Worm (Caenorhabditis elegans) whole organism, late embryonic: ENCODE results near the gene nduv-3.
"Not testable (repeated sequence)": the region's sequence is repeated elsewhere in the genome, so short reads cannot be mapped to it uniquely, and the experiment has no call there.

ENCODE experiments used
- F13H6.1 ChIP-seq: sonication (generic microtip); optimal IDR thresholded peaks from 2 replicates; lab custom pipeline; 2016; ENCODE audit warnings: missing genetic modification characterization, missing compliant biosample characterization
- ceh-24 ChIP-seq: sonication (generic microtip); optimal IDR thresholded peaks from 2 replicates; lab custom pipeline; 2016; ENCODE audit warnings: mild to moderate bottlenecking, missing genetic modification characterization, missing compliant biosample characterization
- ceh-6 ChIP-seq: fragments of 200-800 bp; sonication (Bioruptor generic); optimal IDR thresholded peaks from 2 replicates; lab custom pipeline; 2018; ENCODE audit warnings: mild to moderate bottlenecking, missing genetic modification characterization, missing compliant biosample characterization
- dmd-4 ChIP-seq: sonication (generic microtip); optimal IDR thresholded peaks from 2 replicates; lab custom pipeline; 2016; ENCODE audit warnings: borderline replicate concordance, missing genetic modification characterization, missing compliant biosample characterization
- elt-2 ChIP-seq: sonication (generic microtip); optimal IDR thresholded peaks from 2 replicates; lab custom pipeline; 2016; ENCODE audit warnings: missing genetic modification reagents, missing genetic modification characterization, missing compliant biosample characterization
- fkh-10 ChIP-seq: fragments of 150-350 bp; optimal IDR thresholded peaks from 2 replicates; lab custom pipeline; 2014; ENCODE audit warnings: missing biosample characterization, missing genetic modification reagents, missing genetic modification characterization
- hlh-8 ChIP-seq: sonication (generic microtip); optimal IDR thresholded peaks from 2 replicates; lab custom pipeline; 2016; ENCODE audit warnings: missing genotype, missing genetic modification characterization, missing compliant biosample characterization
- lim-6 ChIP-seq: sonication (generic microtip); optimal IDR thresholded peaks from 2 replicates; lab custom pipeline; 2016; ENCODE audit warnings: missing genetic modification characterization, missing compliant biosample characterization
- lin-11 ChIP-seq: fragments of 200-800 bp; sonication (Bioruptor generic); optimal IDR thresholded peaks from 2 replicates; lab custom pipeline; 2018; ENCODE audit warnings: mild to moderate bottlenecking, missing genetic modification characterization, missing compliant biosample characterization
- nhr-232 ChIP-seq: sonication (generic microtip); optimal IDR thresholded peaks from 2 replicates; lab custom pipeline; 2016; ENCODE audit warnings: missing genetic modification characterization, missing compliant biosample characterization
- npax-4 ChIP-seq: sonication (generic microtip); optimal IDR thresholded peaks from 2 replicates; lab custom pipeline; 2016; ENCODE audit warnings: missing genetic modification characterization, missing compliant biosample characterization
- odd-2 ChIP-seq: sonication (generic microtip); optimal IDR thresholded peaks from 2 replicates; lab custom pipeline; 2017; ENCODE audit warnings: antibody characterized with exemption, mild to moderate bottlenecking, missing genetic modification characterization, missing compliant biosample characterization
- pha-4 ChIP-seq: fragments of 150-350 bp; optimal IDR thresholded peaks from 2 replicates; lab custom pipeline; 2018; ENCODE audit warnings: missing biosample characterization, missing genetic modification reagents, missing genetic modification characterization
- ttx-3 ChIP-seq: sonication (generic microtip); optimal IDR thresholded peaks from 2 replicates; lab custom pipeline; 2016; ENCODE audit warnings: missing genetic modification reagents, missing genetic modification characterization, missing compliant biosample characterization

DNA sequence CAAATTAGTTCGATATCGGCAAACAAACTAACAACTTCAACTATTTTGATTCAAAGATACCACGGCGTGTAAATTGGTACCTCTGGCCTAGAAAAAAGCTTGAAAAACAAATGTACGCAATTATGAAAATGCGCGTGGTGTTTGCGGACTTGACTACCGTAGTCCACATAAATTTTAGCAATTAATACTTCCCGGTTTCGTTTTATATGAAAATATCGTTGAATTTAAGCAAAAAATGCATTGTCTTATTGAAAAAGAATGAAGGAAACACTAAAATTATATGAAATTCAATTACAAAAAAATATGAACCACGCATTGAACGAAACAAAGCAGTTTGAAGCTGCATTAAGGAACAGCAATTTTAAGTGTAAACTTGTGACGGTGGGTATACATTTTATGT lies 33.8 kb downstream of the nduv-3 start, which contains the start of gene gpx-4:
- TF ChIP-seq odd-2 (tag; lab: Kevin White, UChicago); nhr-232; ceh-24 (tag; lab: Kevin White, UChicago); lin-11 (tag; lab: Kevin White, UChicago); hlh-8 (tag; lab: Kevin White, UChicago); elt-2 (tag; lab: Kevin White, UChicago); pha-4 (tag; lab: Kevin White, UChicago); npax-4 (tag; lab: Kevin White, UChicago); ceh-6 (GFP tag; lab: Kevin White, UChicago); lim-6; ttx-3 (tag; lab: Kevin White, UChicago); dmd-4 (tag; lab: Kevin White, UChicago); F13H6.1 (tag; lab: Kevin White, UChicago); fkh-10 (GFP tag; lab: Kevin White, UChicago): not testable (repeated sequence)
